Worm (Caenorhabditis elegans): Measurements from ENCODE around the gene tag-131.
A peak's percentile ranks its signal among the peaks of the same experiment; 100 is the strongest.

DNA sequence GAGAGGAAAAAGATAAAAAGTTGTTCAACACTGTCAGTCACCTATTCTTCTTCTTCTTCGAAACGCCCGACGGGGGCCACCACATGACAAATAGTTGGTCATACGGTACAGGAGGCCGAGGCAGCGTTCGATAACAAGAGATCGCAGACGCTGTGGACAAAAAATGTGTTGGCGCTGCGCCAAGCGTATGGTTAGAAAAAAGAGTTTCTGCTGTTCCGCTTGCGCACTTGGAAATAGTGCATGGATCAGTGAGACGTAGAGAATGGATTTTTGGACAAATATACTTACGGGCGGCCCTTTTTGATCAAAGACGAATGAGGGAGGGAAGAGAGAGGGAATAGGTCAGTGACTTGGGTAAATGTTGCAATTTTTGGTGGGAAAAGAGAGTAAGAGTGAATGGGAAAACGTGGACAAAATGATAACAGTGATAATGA lies 32.8 kb upstream of the tag-131 start:
- TF ChIP-seq efl-1 (optimal IDR thresholded peaks at IDR 0.05) (peak; percentile 60 to 62), efl-1 (GFP tag; optimal IDR thresholded peaks at IDR 0.05 in 1 of 2) (peak; percentile 29 to 97), skn-1 (tag; optimal IDR thresholded peaks at IDR 0.05) (peak; percentile 75), dpl-1 (GFP tag; optimal IDR thresholded peaks at IDR 0.05) (peak; percentile 51 to 59 (median 57)), fos-1 (tag; optimal IDR thresholded peaks at IDR 0.05) (peak; percentile 30), sox-4 (tag; optimal IDR thresholded peaks at IDR 0.05) (no peak), unc-130 (tag; optimal IDR thresholded peaks at IDR 0.05) (no peak), egl-27 (tag; optimal IDR thresholded peaks at IDR 0.05) (peak in 1 of 2 experiments; percentile 13), C34B4.2 (tag; optimal IDR thresholded peaks at IDR 0.05) (peak; percentile 60), tbx-2 (tag; optimal IDR thresholded peaks at IDR 0.05) (peak; percentile 87), pag-3 (tag; optimal IDR thresholded peaks at IDR 0.05; ENCODE audit: borderline replicate concordance, insufficient read depth) (no peak)
